Worm (Caenorhabditis elegans) whole organism, L2 larva: ENCODE results near the gene mrpl-37.

ENCODE experiments used
- C34F6.9 ChIP-seq: fragments of 150-350 bp; optimal IDR thresholded peaks from 2 replicates; lab custom pipeline; 2014; ENCODE audit warnings: missing biosample characterization, missing genetic modification characterization
- F13H6.1 ChIP-seq: sonication (generic microtip); optimal IDR thresholded peaks from 2 replicates; lab custom pipeline; 2016; ENCODE audit warnings: missing genetic modification characterization, missing compliant biosample characterization
- R02D3.7 ChIP-seq: fragments of 150-350 bp; optimal IDR thresholded peaks from 2 replicates; lab custom pipeline; 2014; ENCODE audit warnings: missing biosample characterization, missing genetic modification characterization
- Y55F3AM.14 ChIP-seq: fragments of 200-800 bp; sonication (Bioruptor generic); optimal IDR thresholded peaks from 2 replicates; lab custom pipeline; 2018; ENCODE audit warnings: mild to moderate bottlenecking, missing genetic modification characterization, missing compliant biosample characterization
- ZK546.5 ChIP-seq: sonication (generic microtip); optimal IDR thresholded peaks from 2 replicates; lab custom pipeline; 2017; ENCODE audit warnings: missing biosample characterization, missing genetic modification characterization
- alr-1 ChIP-seq: fragments of 150-350 bp; optimal IDR thresholded peaks from 2 replicates; lab custom pipeline; 2014; ENCODE audit warnings: missing biosample characterization, missing genetic modification characterization
- aly-2 ChIP-seq: fragments of 150-350 bp; optimal IDR thresholded peaks from 2 replicates; lab custom pipeline; 2014; ENCODE audit warnings: missing biosample characterization, missing genetic modification characterization
- ama-1 ChIP-seq: fragments of 150-350 bp; optimal IDR thresholded peaks from 2 replicates; lab custom pipeline; 2018; ENCODE audit warnings: inconsistent platforms
- blmp-1 ChIP-seq: sonication (generic microtip); optimal IDR thresholded peaks from 2 replicates; lab custom pipeline; 2017; ENCODE audit warnings: missing genetic modification characterization, mild to moderate bottlenecking, missing compliant biosample characterization, antibody characterized with exemption, moderate library complexity; ENCODE audit not compliant: insufficient read depth
- ceh-16 ChIP-seq: fragments of 150-350 bp; optimal IDR thresholded peaks from 2 replicates; lab custom pipeline; 2014; ENCODE audit warnings: missing biosample characterization, missing genetic modification characterization
- ceh-82 ChIP-seq: fragments of 150-350 bp; optimal IDR thresholded peaks from 2 replicates; lab custom pipeline; 2014; ENCODE audit warnings: missing biosample characterization, missing genetic modification characterization
- crh-2 ChIP-seq: sonication (generic microtip); optimal IDR thresholded peaks from 2 replicates; lab custom pipeline; 2017; ENCODE audit warnings: missing biosample characterization, missing genetic modification characterization
- dmd-4 ChIP-seq: sonication (generic microtip); optimal IDR thresholded peaks from 2 replicates; lab custom pipeline; 2017; ENCODE audit warnings: missing biosample characterization, missing genetic modification characterization
- egl-27 ChIP-seq: sonication (generic microtip); optimal IDR thresholded peaks from 3 replicates; lab custom pipeline; 2017; ENCODE audit warnings: missing biosample characterization, missing genetic modification reagents, missing genetic modification characterization
- elt-1 ChIP-seq: fragments of 150-350 bp; optimal IDR thresholded peaks from 2 replicates; lab custom pipeline; 2014; ENCODE audit warnings: missing biosample characterization, missing genetic modification characterization
- elt-3 ChIP-seq: sonication (generic microtip); optimal IDR thresholded peaks from 2 replicates; lab custom pipeline; 2017; ENCODE audit warnings: missing biosample characterization, missing genetic modification characterization
- fos-1 ChIP-seq: fragments of 150-350 bp; optimal IDR thresholded peaks from 2 replicates; lab custom pipeline; 2014; ENCODE audit warnings: missing biosample characterization, missing genetic modification characterization
- gmeb-1 ChIP-seq: fragments of 150-350 bp; optimal IDR thresholded peaks from 2 replicates; lab custom pipeline; 2014; ENCODE audit warnings: missing biosample characterization, missing genetic modification characterization
- lin-11 ChIP-seq: fragments of 150-350 bp; sonication (generic microtip); optimal IDR thresholded peaks from 2 replicates; lab custom pipeline; 2014; ENCODE audit warnings: missing biosample characterization, missing genetic modification characterization, inconsistent platforms, mixed read lengths
- lin-13 ChIP-seq: fragments of 150-350 bp; optimal IDR thresholded peaks from 2 replicates; lab custom pipeline; 2014; ENCODE audit warnings: missing biosample characterization, missing genetic modification reagents, missing genetic modification characterization
- lin-39 ChIP-seq: fragments of 150-350 bp; optimal IDR thresholded peaks from 2 replicates; lab custom pipeline; 2014; ENCODE audit warnings: missing biosample characterization, missing genetic modification reagents, missing genetic modification characterization
- lsy-2 ChIP-seq, 2 experiments: fragments of 150-350 bp in 1 of 2; sonication (generic microtip) in 1 of 2; optimal IDR thresholded peaks; 2 replicates each; lab custom pipeline; 2014 to 2017; ENCODE audit warnings: missing biosample characterization in 2 of 2, missing genetic modification characterization in 2 of 2
- mab-5 ChIP-seq: fragments of 150-350 bp; optimal IDR thresholded peaks from 2 replicates; lab custom pipeline; 2014; ENCODE audit warnings: missing biosample characterization, missing genetic modification characterization
- mbf-1 ChIP-seq: sonication (generic microtip); optimal IDR thresholded peaks from 2 replicates; lab custom pipeline; 2017; ENCODE audit warnings: missing biosample characterization, missing genetic modification characterization
- mdl-1 ChIP-seq, 2 experiments: fragments of 150-350 bp in 1 of 2; sonication (generic microtip) in 1 of 2; optimal IDR thresholded peaks; 2 replicates each; lab custom pipeline; 2017; ENCODE audit warnings: missing biosample characterization in 2 of 2, missing genetic modification characterization in 2 of 2
- nhr-10 ChIP-seq: sonication (generic microtip); optimal IDR thresholded peaks from 2 replicates; lab custom pipeline; 2017; ENCODE audit warnings: missing biosample characterization, missing genetic modification characterization
- nhr-11 ChIP-seq: fragments of 150-350 bp; optimal IDR thresholded peaks from 2 replicates; lab custom pipeline; 2014; ENCODE audit warnings: missing biosample characterization, missing genetic modification characterization
- nhr-12 ChIP-seq: fragments of 150-350 bp; optimal IDR thresholded peaks from 2 replicates; lab custom pipeline; 2014; ENCODE audit warnings: missing biosample characterization, missing genetic modification characterization
- nhr-129 ChIP-seq: fragments of 150-350 bp; optimal IDR thresholded peaks from 2 replicates; lab custom pipeline; 2014; ENCODE audit warnings: missing biosample characterization, missing genetic modification characterization
- nhr-21 ChIP-seq: fragments of 150-350 bp; optimal IDR thresholded peaks from 2 replicates; lab custom pipeline; 2014; ENCODE audit warnings: missing biosample characterization, missing genetic modification characterization
- nhr-23 ChIP-seq: fragments of 150-350 bp; optimal IDR thresholded peaks from 2 replicates; lab custom pipeline; 2014; ENCODE audit warnings: missing biosample characterization, missing genetic modification reagents, missing genetic modification characterization
- nhr-237 ChIP-seq: fragments of 150-350 bp; optimal IDR thresholded peaks from 2 replicates; lab custom pipeline; 2014; ENCODE audit warnings: missing biosample characterization, missing genetic modification characterization
- nhr-25 ChIP-seq: fragments of 150-350 bp; sonication (generic microtip); optimal IDR thresholded peaks from 3 replicates; lab custom pipeline; 2014; ENCODE audit warnings: missing biosample characterization, missing genetic modification characterization
- nhr-6 ChIP-seq: fragments of 150-350 bp; optimal IDR thresholded peaks from 2 replicates; lab custom pipeline; 2014; ENCODE audit warnings: missing biosample characterization, missing genetic modification characterization
- nhr-77 ChIP-seq: fragments of 150-350 bp; optimal IDR thresholded peaks from 2 replicates; lab custom pipeline; 2014; ENCODE audit warnings: missing biosample characterization, missing genetic modification characterization
- peb-1 ChIP-seq: fragments of 150-350 bp; optimal IDR thresholded peaks from 2 replicates; lab custom pipeline; 2014; ENCODE audit warnings: missing biosample characterization, missing genetic modification characterization
- sem-4 ChIP-seq: fragments of 150-350 bp; optimal IDR thresholded peaks from 2 replicates; lab custom pipeline; 2014; ENCODE audit warnings: missing biosample characterization, missing genetic modification reagents, missing genetic modification characterization
- skn-1 ChIP-seq: sonication (generic microtip); optimal IDR thresholded peaks from 2 replicates; lab custom pipeline; 2017; ENCODE audit warnings: missing biosample characterization, missing genetic modification characterization
- sma-3 ChIP-seq: sonication (generic microtip); optimal IDR thresholded peaks from 2 replicates; lab custom pipeline; 2016; ENCODE audit warnings: missing genetic modification reagents, missing genetic modification characterization, missing compliant biosample characterization
- sma-9 ChIP-seq, 2 experiments: fragments of 150-350 bp in 1 of 2; sonication (generic microtip) in 1 of 2; optimal IDR thresholded peaks; 2 replicates each; lab custom pipeline; 2014 to 2016; ENCODE audit warnings: missing genetic modification characterization in 2 of 2, mild to moderate bottlenecking in 1 of 2, missing biosample characterization in 1 of 2, missing compliant biosample characterization in 1 of 2, missing genetic modification reagents in 1 of 2, moderate library complexity in 1 of 2
- snpc-4 ChIP-seq: fragments of 150-350 bp; optimal IDR thresholded peaks from 2 replicates; lab custom pipeline; 2014; ENCODE audit warnings: missing biosample characterization, missing genetic modification characterization
- unc-39 ChIP-seq: fragments of 150-350 bp; optimal IDR thresholded peaks from 2 replicates; lab custom pipeline; 2014; ENCODE audit warnings: missing biosample characterization, missing genetic modification characterization
- unc-55 ChIP-seq: fragments of 150-350 bp; sonication (generic microtip); optimal IDR thresholded peaks from 3 replicates; lab custom pipeline; 2014; ENCODE audit warnings: missing biosample characterization, missing genetic modification reagents, missing genetic modification characterization
- unc-62 ChIP-seq: fragments of 150-350 bp; optimal IDR thresholded peaks from 2 replicates; lab custom pipeline; 2014; ENCODE audit warnings: missing biosample characterization, missing genetic modification reagents, missing genetic modification characterization
- zag-1 ChIP-seq: fragments of 150-350 bp; optimal IDR thresholded peaks from 2 replicates; lab custom pipeline; 2014; ENCODE audit warnings: missing biosample characterization, missing genetic modification characterization
- ztf-1 ChIP-seq: fragments of 200-800 bp; sonication (Bioruptor generic); conservative IDR thresholded peaks from 2 replicates; pipeline ENCODE4 v1.3.6; 2022; ENCODE audit warnings: missing genetic modification characterization, missing compliant biosample characterization
- ztf-11 ChIP-seq: sonication (generic microtip); optimal IDR thresholded peaks from 2 replicates; lab custom pipeline; 2017; ENCODE audit warnings: missing biosample characterization, missing genetic modification characterization
- ztf-4 ChIP-seq: fragments of 150-350 bp; optimal IDR thresholded peaks from 2 replicates; lab custom pipeline; 2014; ENCODE audit warnings: missing biosample characterization, missing genetic modification characterization

The mrpl-37 gene

DNA sequence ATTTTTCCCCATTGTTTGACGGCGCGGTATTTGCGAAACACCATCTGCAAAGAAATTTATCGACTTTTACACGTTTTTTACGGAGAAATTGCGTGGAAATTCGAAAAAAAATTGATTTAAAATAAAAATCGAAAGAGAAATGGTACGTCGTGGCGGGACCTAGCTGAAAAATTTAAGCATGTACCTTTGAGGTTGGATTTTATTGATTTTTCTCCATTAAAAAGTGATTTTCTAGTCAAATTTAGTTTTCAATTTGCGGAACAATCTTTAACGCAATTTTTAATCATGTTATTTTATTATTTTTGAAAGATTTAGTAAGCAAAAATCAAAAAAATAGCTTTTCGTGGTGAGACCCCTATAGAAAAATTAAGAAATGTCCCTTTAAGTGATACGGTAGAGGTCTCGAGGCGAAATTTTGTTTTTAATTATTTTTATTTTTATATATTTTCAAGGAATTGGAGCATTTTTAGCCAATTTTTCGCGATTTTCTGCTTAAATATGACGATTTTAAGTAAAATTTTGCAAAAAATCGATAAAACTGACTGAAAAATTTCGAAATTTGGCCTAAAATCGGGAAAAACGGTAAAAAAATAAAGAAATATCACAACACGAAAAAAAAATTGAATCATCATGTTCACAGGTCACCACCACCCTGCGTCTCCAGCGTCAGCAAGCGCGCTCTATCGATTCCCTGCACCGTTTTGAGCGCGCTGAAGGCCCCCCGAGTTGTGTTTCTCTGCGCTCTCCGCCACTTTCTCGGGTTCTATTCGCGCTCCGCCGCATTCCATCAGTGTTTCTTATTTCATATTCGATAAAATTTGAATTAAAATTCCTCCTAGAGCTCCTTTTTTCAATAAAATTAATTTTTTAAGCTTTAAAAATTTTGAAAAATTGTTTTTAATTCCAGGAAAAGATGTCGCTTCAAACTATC, at the start of gene mrpl-37, which contains the start of gene lin-38:
Gene mrpl-37, minus strand, starts transcription at position 51 of the 931 bp plus-strand sequence.
Gene lin-38, plus strand, starts transcription at position 908 of the 931 bp plus-strand sequence.
- TF ChIP-seq nhr-23 (no peak), nhr-11 (tag; lab: Kevin White, UChicago) (no peak), nhr-10 (tag; lab: Kevin White, UChicago) (no peak), aly-2 (no peak), R02D3.7 (tag; lab: Kevin White, UChicago) (no peak), ceh-16 (peak; percentile 31), ZK546.5 (no peak), egl-27 (tag; lab: Kevin White, UChicago) (no peak), ztf-4 (tag; lab: Kevin White, UChicago) (no peak), unc-62 (no peak), dmd-4 (no peak), nhr-12 (tag; lab: Kevin White, UChicago) (no peak), nhr-237 (tag; lab: Kevin White, UChicago) (no peak), unc-39 (tag; lab: Kevin White, UChicago) (no peak), ama-1 (lab: Kevin White, UChicago) (no peak), elt-3 (no peak), mdl-1 (tag; optimal IDR thresholded peaks at IDR 0.05; lab: Kevin White, UChicago) (no peak), sem-4 (tag; lab: Kevin White, UChicago) (peak; percentile 22), sma-9 (GFP tag; optimal IDR thresholded peaks at IDR 0.05; lab: Kevin White, UChicago) (no peak), sma-9 (tag; optimal IDR thresholded peaks at IDR 0.05; lab: Kevin White, UChicago) (no peak), C34F6.9 (tag; lab: Kevin White, UChicago) (peak; percentile 65), lin-11 (tag; lab: Kevin White, UChicago) (peak; percentile 69), ceh-82 (tag; lab: Kevin White, UChicago) (no peak), elt-1 (tag; lab: Kevin White, UChicago) (no peak), zag-1 (tag; lab: Kevin White, UChicago) (no peak), nhr-77 (no peak), nhr-129 (peak; percentile 79), lin-39 (tag; lab: Kevin White, UChicago) (no peak), gmeb-1 (tag; lab: Kevin White, UChicago) (peak; percentile 62), blmp-1 (no peak), sma-3 (GFP tag; lab: Kevin White, UChicago) (no peak), nhr-6 (tag; lab: Kevin White, UChicago) (no peak), ztf-1 (GFP tag; lab: Robert Waterston, UW) (no peak), skn-1 (tag; lab: Kevin White, UChicago) (no peak), nhr-21 (no peak), crh-2 (tag; lab: Kevin White, UChicago) (peak; percentile 68), unc-55 (GFP tag; lab: Kevin White, UChicago) (peak; percentile 96), mbf-1 (tag; lab: Kevin White, UChicago) (no peak), ztf-11 (tag; lab: Kevin White, UChicago) (no peak), F13H6.1 (tag; lab: Kevin White, UChicago) (peak; percentile 52), fos-1 (tag; lab: Kevin White, UChicago) (peak; percentile 22), peb-1 (tag; lab: Kevin White, UChicago) (no peak), lsy-2 (tag; optimal IDR thresholded peaks at IDR 0.05; lab: Kevin White, UChicago) (peak; percentile 30 to 79), Y55F3AM.14 (GFP tag; lab: Kevin White, UChicago) (no peak), snpc-4 (tag; lab: Kevin White, UChicago) (peak; percentile 66), alr-1 (tag; lab: Kevin White, UChicago) (no peak), lin-13 (GFP tag; lab: Kevin White, UChicago) (peak; percentile 94), mab-5 (peak; percentile 7), nhr-25 (no peak)
